Worm (Caenorhabditis elegans): ENCODE results near the gene K08B12.1.
A peak's percentile ranks its signal among the peaks of the same experiment; 100 is the strongest.

K08B12.1 gene

ce11 chrV:6270097-6270496 is 10.9 kb downstream of the K08B12.1 start:
- no peak for TF ChIP-seq T07F8.4 (tag; optimal IDR thresholded peaks at IDR 0.05)
- no peak for TF ChIP-seq sdz-38 (tag; optimal IDR thresholded peaks at IDR 0.05)
- no peak for TF ChIP-seq rpc-1 (optimal IDR thresholded peaks at IDR 0.05)
- no peak for TF ChIP-seq rpc-1 (tag; optimal IDR thresholded peaks at IDR 0.05)
- TF ChIP-seq lir-1 (GFP tag; conservative IDR thresholded peaks at IDR 0.05), result no peak
- no peak for TF ChIP-seq attf-5 (GFP tag; optimal IDR thresholded peaks at IDR 0.05)
- TF ChIP-seq pha-4 (tag; optimal IDR thresholded peaks at IDR 0.05), result no peak
- TF ChIP-seq F55B11.4 (tag; optimal IDR thresholded peaks at IDR 0.05; ENCODE audit: borderline replicate concordance, insufficient read depth), result no peak
- no peak for TF ChIP-seq F37B4.10 (GFP tag; IDR thresholded peaks at IDR 0.05)
- no peak for TF ChIP-seq ets-4 (GFP tag; optimal IDR thresholded peaks at IDR 0.05)
- no peak for TF ChIP-seq ztf-28 (GFP tag; IDR thresholded peaks at IDR 0.05)
- no peak for TF ChIP-seq ceh-100 (GFP tag; IDR thresholded peaks at IDR 0.05)
- no peak for TF ChIP-seq let-526 (GFP tag; IDR thresholded peaks at IDR 0.05)
- TF ChIP-seq athp-1 (tag; optimal IDR thresholded peaks at IDR 0.05), result no peak
- no peak for TF ChIP-seq nhr-120 (GFP tag; IDR thresholded peaks at IDR 0.05)
- no peak for TF ChIP-seq Y95B8A.8 (GFP tag; IDR thresholded peaks at IDR 0.05)
- no peak for TF ChIP-seq nfya-1 (tag; optimal IDR thresholded peaks at IDR 0.05; ENCODE audit: borderline replicate concordance, insufficient read depth)

- no peak for TF ChIP-seq nfya-2 (GFP tag; IDR thresholded peaks at IDR 0.05)
- TF ChIP-seq Y56A3A.18 (GFP tag; IDR thresholded peaks at IDR 0.05), result no peak
- TF ChIP-seq ztf-25 (GFP tag; IDR thresholded peaks at IDR 0.05), result no peak
- no peak for TF ChIP-seq F22D6.2 (tag; optimal IDR thresholded peaks at IDR 0.05)
- no peak for TF ChIP-seq egl-44 (GFP tag; IDR thresholded peaks at IDR 0.05)
- no peak for TF ChIP-seq Y53G8AR.9 (GFP tag; conservative IDR thresholded peaks at IDR 0.05)
Observed at ce11 chrV:6270552-6270951, 11.4 kb downstream of the K08B12.1 start, which contains the start of gene F31F7.2. F31F7.2 (plus strand) TSS chrV:6270852.

- no peak for TF ChIP-seq egl-44 (GFP tag; IDR thresholded peaks at IDR 0.05)
- TF ChIP-seq cebp-1 (GFP tag; IDR thresholded peaks at IDR 0.05), result no peak
- peak; percentile 57 for TF ChIP-seq cebp-1 (tag; optimal IDR thresholded peaks at IDR 0.05)
- TF ChIP-seq egl-18 (GFP tag; IDR thresholded peaks at IDR 0.05), result no peak
- TF ChIP-seq nhr-90 (tag; optimal IDR thresholded peaks at IDR 0.05), result peak; percentile 34
- TF ChIP-seq nhr-80 (tag; optimal IDR thresholded peaks at IDR 0.05), result peak; percentile 93
- TF ChIP-seq Y79H2A.3 (GFP tag; conservative IDR thresholded peaks at IDR 0.05), result no peak
- no peak for TF ChIP-seq T26A5.8 (tag; optimal IDR thresholded peaks at IDR 0.05)
- no peak for TF ChIP-seq Y95B8A.8 (GFP tag; IDR thresholded peaks at IDR 0.05)
- peak; percentile 37 for TF ChIP-seq atf-7 (tag; optimal IDR thresholded peaks at IDR 0.05)
- TF ChIP-seq nfya-1 (tag; optimal IDR thresholded peaks at IDR 0.05; ENCODE audit: borderline replicate concordance, insufficient read depth), result no peak
- no peak for TF ChIP-seq athp-1 (tag; optimal IDR thresholded peaks at IDR 0.05)
- peak; percentile 24 for TF ChIP-seq tbp1 (GFP tag; optimal IDR thresholded peaks at IDR 0.05)
- 0 out of 2 replicates have a peak, but pooled peaks have one; percentile 14 for TF ChIP-seq hmg-1.2 (GFP tag; IDR thresholded peaks at IDR 0.05)
- peak; percentile 63 for TF ChIP-seq ets-4 (GFP tag; optimal IDR thresholded peaks at IDR 0.05)
- TF ChIP-seq F39B2.1 (GFP tag; IDR thresholded peaks at IDR 0.05), result no peak
- no peak for TF ChIP-seq madf-8 (GFP tag; conservative IDR thresholded peaks at IDR 0.05)
- TF ChIP-seq pha-4 (tag; optimal IDR thresholded peaks at IDR 0.05), result no peak
- peak; percentile 54; the same call in 1 of the 2 replicates for TF ChIP-seq dox-1 (GFP tag; IDR thresholded peaks at IDR 0.05)
- no peak for TF ChIP-seq Y67H2A.10 (GFP tag; conservative IDR thresholded peaks at IDR 0.05)
- TF ChIP-seq lin-54 (GFP tag; optimal IDR thresholded peaks at IDR 0.05), result no peak
- peak; percentile 49 for TF ChIP-seq ztf-22 (GFP tag; optimal IDR thresholded peaks at IDR 0.05)
- TF ChIP-seq let-607 (tag; optimal IDR thresholded peaks at IDR 0.05), result peak in 1 of 2 experiments; percentile 17
- TF ChIP-seq aptf-2 (GFP tag; conservative IDR thresholded peaks at IDR 0.05), result no peak
- peak; percentile 49; the same call in 1 of the 2 replicates for TF ChIP-seq nfyb-1 (GFP tag; IDR thresholded peaks at IDR 0.05)
- TF ChIP-seq nhr-120 (GFP tag; IDR thresholded peaks at IDR 0.05), result no peak
- TF ChIP-seq ztf-26 (tag; optimal IDR thresholded peaks at IDR 0.05), result no peak
- no peak for TF ChIP-seq attf-5 (GFP tag; optimal IDR thresholded peaks at IDR 0.05)
Observed at ce11 chrV:6275209-6275608, 16.0 kb downstream of the K08B12.1 start.
